Fruit fly (Drosophila melanogaster): ENCODE measurements around the gene CG45603.

DNA sequence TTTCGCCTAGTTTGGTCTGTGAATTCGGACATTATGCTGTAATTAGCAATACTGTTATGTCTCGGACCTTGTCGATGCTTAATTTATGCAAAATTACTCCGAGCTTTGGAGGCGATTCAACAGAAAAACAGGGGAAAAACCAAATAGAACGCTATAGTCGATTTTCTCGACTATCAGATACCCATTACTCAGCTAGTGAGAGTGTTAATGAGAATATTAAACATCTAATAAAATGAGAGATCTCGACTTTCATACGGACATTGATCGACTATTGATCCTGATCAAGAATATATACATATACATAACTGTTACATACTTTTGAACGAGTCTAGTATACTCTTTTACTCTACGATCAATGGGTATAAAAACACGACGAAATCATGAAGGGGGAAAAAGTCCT is 25.6 kb upstream of the CG45603 start:
- TF ChIP-seq Camta (GFP tag; optimal IDR thresholded peaks at IDR 0.05), result no peak
- TF ChIP-seq pita (GFP tag; optimal IDR thresholded peaks at IDR 0.05), result no peak
- TF ChIP-seq exex (tag; optimal IDR thresholded peaks at IDR 0.05), result no peak
- TF ChIP-seq CG16779 (GFP tag; IDR thresholded peaks at IDR 0.05), result no peak
- no peak for TF ChIP-seq dm (GFP tag; optimal IDR thresholded peaks at IDR 0.05)
- TF ChIP-seq gt (GFP tag; IDR thresholded peaks at IDR 0.05), result no peak
- peak; percentile 3 for TF ChIP-seq ewg (GFP tag; optimal IDR thresholded peaks at IDR 0.05)
- no peak for TF ChIP-seq CG8290 (GFP tag; optimal IDR thresholded peaks at IDR 0.05)
- peak in 1 of 2 experiments; percentile 56 for TF ChIP-seq CG8290 (tag; optimal IDR thresholded peaks at IDR 0.05)
- no peak for TF ChIP-seq sim (GFP tag; IDR thresholded peaks at IDR 0.05)
- peak; percentile 26 for TF ChIP-seq chn (GFP tag; optimal IDR thresholded peaks at IDR 0.05)
- TF ChIP-seq bigmax (GFP tag; optimal IDR thresholded peaks at IDR 0.05), result no peak
- TF ChIP-seq CG17612 (GFP tag; IDR thresholded peaks at IDR 0.05), result no peak
- TF ChIP-seq CG2116 (GFP tag; optimal IDR thresholded peaks at IDR 0.05), result no peak
- TF ChIP-seq schlank (tag; optimal IDR thresholded peaks at IDR 0.05), result no peak
